Worm (Caenorhabditis elegans): ENCODE data around the gene K03B8.8.
"Not testable (repeated sequence)": the region's sequence is repeated elsewhere in the genome, so short reads cannot be mapped to it uniquely, and the experiment has no call there.

DNA sequence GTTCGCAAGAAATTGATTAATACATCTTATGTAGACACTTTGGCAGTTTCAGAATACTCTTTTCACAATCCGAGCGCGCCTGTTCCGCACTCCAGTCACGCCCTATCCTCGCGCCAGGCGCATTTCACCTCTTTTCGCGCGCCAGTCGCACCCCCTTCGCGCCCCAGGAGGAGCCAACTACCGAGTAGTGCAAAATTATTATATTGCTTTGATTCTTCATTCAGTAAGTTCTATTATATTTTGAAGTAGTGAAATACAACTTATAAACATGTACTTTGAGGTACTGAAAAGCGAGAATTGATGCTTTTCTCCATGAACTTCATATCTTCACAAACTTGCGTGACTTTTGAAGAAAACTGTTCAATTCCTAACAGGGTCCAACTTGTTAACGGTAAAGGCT lies 14.7 kb downstream of the K03B8.8 start, which contains the start of gene nas-18:
- not testable (repeated sequence) for TF ChIP-seq nhr-28 (tag; optimal IDR thresholded peaks at IDR 0.05); zip-2 (tag; optimal IDR thresholded peaks at IDR 0.05); unc-39 (tag; optimal IDR thresholded peaks at IDR 0.05); lin-39 (tag; optimal IDR thresholded peaks at IDR 0.05); dpl-1 (GFP tag; optimal IDR thresholded peaks at IDR 0.05); ama-1 (optimal IDR thresholded peaks at IDR 0.05); F44E2.7 (GFP tag; IDR thresholded peaks at IDR 0.05); ZK337.2 (GFP tag; IDR thresholded peaks at IDR 0.05); Y105C5A.15 (GFP tag; IDR thresholded peaks at IDR 0.05); daf-19 (GFP tag; conservative IDR thresholded peaks at IDR 0.05); F49E8.2 (tag; optimal IDR thresholded peaks at IDR 0.05; ENCODE audit: borderline replicate concordance); ces-1 (GFP tag; optimal IDR thresholded peaks at IDR 0.05)

All from whole organism, L4 larva.